Fruit fly (Drosophila melanogaster): Measurements from ENCODE around the gene hay.

hay gene

DNA sequence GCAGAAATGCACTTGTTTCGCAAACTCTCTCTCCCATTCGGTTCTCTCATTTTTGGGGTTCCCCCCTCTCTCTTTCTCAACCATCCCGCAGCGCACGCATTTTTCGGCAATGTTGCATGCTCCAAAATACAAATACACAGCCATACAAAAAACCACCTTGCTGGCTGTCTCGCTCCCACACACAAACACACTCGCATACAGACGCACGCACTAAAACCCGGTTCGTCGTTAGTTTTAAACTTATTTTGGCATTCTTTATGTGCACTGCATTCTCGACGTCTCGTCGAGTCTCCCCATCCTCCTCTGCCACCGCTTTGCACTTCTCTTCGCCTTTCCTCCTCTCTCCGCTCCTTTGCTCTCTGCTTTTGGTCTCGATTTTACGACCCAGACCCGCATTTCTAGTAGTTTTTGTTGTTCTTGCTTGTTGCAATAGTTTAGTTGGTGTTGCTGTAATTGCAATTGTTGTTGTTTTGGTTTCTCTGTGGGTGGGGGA is 35.7 kb downstream of the hay start (continued):
- TF ChIP-seq caup (GFP tag; optimal IDR thresholded peaks at IDR 0.05; ENCODE audit: severe bottlenecking) (no peak), Bdp1 (GFP tag; optimal IDR thresholded peaks at IDR 0.05) (no peak), CG11723 (GFP tag; optimal IDR thresholded peaks at IDR 0.05) (no peak), bigmax (GFP tag; optimal IDR thresholded peaks at IDR 0.05) (no peak), Nf-YA (GFP tag; IDR thresholded peaks at IDR 0.05) (no peak), cad (GFP tag; optimal IDR thresholded peaks at IDR 0.05) (peak; percentile 15), Antp (GFP tag; optimal IDR thresholded peaks at IDR 0.05) (no peak), CG12299 (tag; optimal IDR thresholded peaks at IDR 0.05) (no peak), zen (tag; optimal IDR thresholded peaks at IDR 0.05) (no peak), Rx (GFP tag; IDR thresholded peaks at IDR 0.05) (no peak), ftz-f1 (GFP tag; optimal IDR thresholded peaks at IDR 0.05) (no peak), CG34224 (GFP tag; IDR thresholded peaks at IDR 0.05; ENCODE audit: partially characterized antibody) (no peak), CG13894 (tag; optimal IDR thresholded peaks at IDR 0.05) (no peak), Atf3 (GFP tag; optimal IDR thresholded peaks at IDR 0.05) (no peak), CG18764 (GFP tag; optimal IDR thresholded peaks at IDR 0.05) (no peak), CG31224 (GFP tag; IDR thresholded peaks at IDR 0.05) (no peak), schlank (tag; optimal IDR thresholded peaks at IDR 0.05) (no peak), sisA (GFP tag; IDR thresholded peaks at IDR 0.05) (no peak), CG3407 (GFP tag; optimal IDR thresholded peaks at IDR 0.05) (no peak), CG10959 (GFP tag; IDR thresholded peaks at IDR 0.05) (no peak), CG8388 (GFP tag; optimal IDR thresholded peaks at IDR 0.05) (no peak), CG4328 (GFP tag; optimal IDR thresholded peaks at IDR 0.05) (no peak), Dbx (GFP tag; IDR thresholded peaks at IDR 0.05) (no peak), gcm (GFP tag; optimal IDR thresholded peaks at IDR 0.05) (peak; percentile 95), otp (GFP tag; IDR thresholded peaks at IDR 0.05) (peak; percentile 42; the same call in 1 of the 3 replicates), NfI (GFP tag; optimal IDR thresholded peaks at IDR 0.05) (no peak), NC2α (GFP tag; optimal IDR thresholded peaks at IDR 0.05) (no peak), CG3163 (GFP tag; optimal IDR thresholded peaks at IDR 0.05) (no peak), gfzf (GFP tag; optimal IDR thresholded peaks at IDR 0.05) (no peak), Nf-YC (tag; optimal IDR thresholded peaks at IDR 0.05) (no peak), CG6175 (GFP tag; IDR thresholded peaks at IDR 0.05) (peak; percentile 37; the same call in 1 of the 3 replicates), tgo (GFP tag; IDR thresholded peaks at IDR 0.05) (no peak), Kr (GFP tag; optimal IDR thresholded peaks at IDR 0.05) (no peak), CG7786 (GFP tag; optimal IDR thresholded peaks at IDR 0.05) (no peak), esg (GFP tag; conservative IDR thresholded peaks at IDR 0.05) (no peak), Med (GFP tag) (no peak), CG42726 (GFP tag; IDR thresholded peaks at IDR 0.05; ENCODE audit: partially characterized antibody) (no peak), twi (tag; optimal IDR thresholded peaks at IDR 0.05) (no peak), CG9215 (GFP tag; IDR thresholded peaks at IDR 0.05) (no peak), CG15011 (GFP tag; optimal IDR thresholded peaks at IDR 0.05) (no peak), CG15601 (tag; optimal IDR thresholded peaks at IDR 0.05) (no peak), cg (GFP tag; optimal IDR thresholded peaks at IDR 0.05) (peak; percentile 43), tap (tag; optimal IDR thresholded peaks at IDR 0.05) (no peak), dati (GFP tag; IDR thresholded peaks at IDR 0.05) (no peak), Sry-δ (GFP tag; optimal IDR thresholded peaks at IDR 0.05) (no peak), CG31365 (tag; optimal IDR thresholded peaks at IDR 0.05) (no peak), CG18476 (GFP tag; optimal IDR thresholded peaks at IDR 0.05) (no peak), pita (GFP tag; optimal IDR thresholded peaks at IDR 0.05) (no peak), psq (GFP tag; optimal IDR thresholded peaks at IDR 0.05) (peak; percentile 45), CG4360 (GFP tag; IDR thresholded peaks at IDR 0.05) (peak; percentile 76), en (GFP tag; optimal IDR thresholded peaks at IDR 0.05) (no peak), Tbp (GFP tag; optimal IDR thresholded peaks at IDR 0.05) (no peak)
